Fruit fly (Drosophila melanogaster): ENCODE results near the gene Pebp1.

DNA sequence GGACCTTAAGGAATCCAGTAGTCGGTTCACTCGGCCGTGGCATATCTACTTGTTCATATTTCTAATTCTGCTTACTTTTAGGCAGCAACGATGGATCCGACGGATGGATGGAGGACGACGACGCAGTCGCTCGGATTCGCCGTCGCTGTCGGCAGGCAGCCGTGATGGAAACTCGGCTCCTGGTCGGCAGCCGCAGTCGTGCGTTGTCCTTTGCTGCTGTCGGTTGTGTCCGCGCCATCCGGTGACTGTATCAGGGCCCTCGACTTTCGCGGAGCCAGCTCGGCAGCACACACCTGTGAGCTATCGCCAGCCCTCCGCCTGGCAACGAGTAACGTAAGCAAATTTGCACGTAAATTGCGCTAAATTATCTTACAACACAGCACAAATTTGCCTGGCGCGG lies 31.2 kb downstream of the Pebp1 start, which contains the start of gene Octbeta1R:
- TF ChIP-seq cic (GFP tag; optimal IDR thresholded peaks at IDR 0.05): no peak
- no peak for TF ChIP-seq bab1 (GFP tag; optimal IDR thresholded peaks at IDR 0.05)
- TF ChIP-seq tj (GFP tag; optimal IDR thresholded peaks at IDR 0.05): no peak
- TF ChIP-seq Mnt (GFP tag; optimal IDR thresholded peaks at IDR 0.05): no peak
- no peak for TF ChIP-seq CG5204 (GFP tag; optimal IDR thresholded peaks at IDR 0.05)
- no peak for TF ChIP-seq kay (GFP tag; ENCODE audit: borderline replicate concordance)
- TF ChIP-seq CG33017 (tag; optimal IDR thresholded peaks at IDR 0.05): no peak
- no peak for TF ChIP-seq ovo (GFP tag; optimal IDR thresholded peaks at IDR 0.05)
- no peak for TF ChIP-seq Clk (GFP tag; optimal IDR thresholded peaks at IDR 0.05)
- TF ChIP-seq CG7045 (GFP tag; optimal IDR thresholded peaks at IDR 0.05): no peak
- TF ChIP-seq CG1620 (GFP tag; optimal IDR thresholded peaks at IDR 0.05): no peak
- TF ChIP-seq cnc (optimal IDR thresholded peaks at IDR 0.05): no peak

Measured in whole organism, adult.